Fruit fly (Drosophila melanogaster): ENCODE results near the gene Nepl13.

Nepl13 gene

dm6 chr3R:22726771-22727455 is 34.0 kb downstream of the Nepl13 start, which contains the start of gene CG45049:
Gene CG45049 (plus strand): TSS chr3R:22726967.
- TF ChIP-seq CG13204 (GFP tag; optimal IDR thresholded peaks at IDR 0.05) (no peak), Pif1B (GFP tag; optimal IDR thresholded peaks at IDR 0.05) (no peak), CG14655 (GFP tag; optimal IDR thresholded peaks at IDR 0.05) (no peak), CG34367 (tag; optimal IDR thresholded peaks at IDR 0.05) (no peak), CG4496 (GFP tag; IDR thresholded peaks at IDR 0.05) (no peak), D1 (tag; optimal IDR thresholded peaks at IDR 0.05) (no peak), EcR (GFP tag; optimal IDR thresholded peaks at IDR 0.05) (no peak), CG10348 (GFP tag; IDR thresholded peaks at IDR 0.05) (no peak), CG8159 (tag; optimal IDR thresholded peaks at IDR 0.05) (no peak), CG9948 (tag; optimal IDR thresholded peaks at IDR 0.05) (no peak), CG12605 (GFP tag; IDR thresholded peaks at IDR 0.05) (no peak), Pif1A (GFP tag; optimal IDR thresholded peaks at IDR 0.05) (no peak)

- TF ChIP-seq gl (tag; optimal IDR thresholded peaks at IDR 0.05) (no peak), D1 (tag; optimal IDR thresholded peaks at IDR 0.05) (no peak), CG13204 (GFP tag; optimal IDR thresholded peaks at IDR 0.05) (no peak), CG32121 (GFP tag; IDR thresholded peaks at IDR 0.05) (no peak; the same call in 1 of the 2 replicates), Ets98B (GFP tag; IDR thresholded peaks at IDR 0.05) (no peak), CG10348 (GFP tag; IDR thresholded peaks at IDR 0.05) (no peak), Pif1B (GFP tag; optimal IDR thresholded peaks at IDR 0.05) (no peak), Pif1A (GFP tag; optimal IDR thresholded peaks at IDR 0.05) (no peak), CG17806 (tag; optimal IDR thresholded peaks at IDR 0.05) (no peak), CG9948 (tag; optimal IDR thresholded peaks at IDR 0.05) (no peak), CG14655 (GFP tag; optimal IDR thresholded peaks at IDR 0.05) (peak; percentile 41), CG34367 (tag; optimal IDR thresholded peaks at IDR 0.05) (no peak), rn (GFP tag; IDR thresholded peaks at IDR 0.05) (no peak), CG8159 (tag; optimal IDR thresholded peaks at IDR 0.05) (peak; percentile 25), CG12605 (GFP tag; IDR thresholded peaks at IDR 0.05) (no peak), CG8301 (tag; optimal IDR thresholded peaks at IDR 0.05) (no peak), fd96Ca (GFP tag; IDR thresholded peaks at IDR 0.05) (no peak), Snoo (tag; optimal IDR thresholded peaks at IDR 0.05) (peak; percentile 1), CG15710 (tag; optimal IDR thresholded peaks at IDR 0.05) (peak; percentile 2), CG4496 (GFP tag; IDR thresholded peaks at IDR 0.05) (0 out of 3 replicates have a peak, but pooled peaks have one; percentile 29), EcR (GFP tag; optimal IDR thresholded peaks at IDR 0.05) (no peak)
Observed at dm6 chr3R:22726031-22726770, 34.7 kb downstream of the Nepl13 start, which contains the start of gene RNF220. Gene RNF220 (minus strand): TSS chr3R:22726414.

dm6 chr3R:22724149-22724973 is 36.5 kb downstream of the Nepl13 start, which contains the start of gene Irp-1A:
Gene Irp-1A (minus strand): TSS chr3R:22724587.
- TF ChIP-seq CG8301 (tag; optimal IDR thresholded peaks at IDR 0.05) (peak; percentile 72), CG17806 (tag; optimal IDR thresholded peaks at IDR 0.05) (peak; percentile 72), gl (tag; optimal IDR thresholded peaks at IDR 0.05) (peak; percentile 12), fd96Ca (GFP tag; IDR thresholded peaks at IDR 0.05) (no peak), D1 (tag; optimal IDR thresholded peaks at IDR 0.05) (no peak), CG34367 (tag; optimal IDR thresholded peaks at IDR 0.05) (peak; percentile 51), EcR (GFP tag; optimal IDR thresholded peaks at IDR 0.05) (peak; percentile 86), CG14655 (GFP tag; optimal IDR thresholded peaks at IDR 0.05) (peak; percentile 66), CG8159 (tag; optimal IDR thresholded peaks at IDR 0.05) (peak; percentile 77), CG15710 (tag; optimal IDR thresholded peaks at IDR 0.05) (peak; percentile 67), CG32121 (GFP tag; IDR thresholded peaks at IDR 0.05) (peak; percentile 72; the same call in 1 of the 2 replicates), Ets98B (GFP tag; IDR thresholded peaks at IDR 0.05) (peak; percentile 71), Pif1A (GFP tag; optimal IDR thresholded peaks at IDR 0.05) (peak; percentile 2), CG12605 (GFP tag; IDR thresholded peaks at IDR 0.05) (peak; percentile 86), Snoo (tag; optimal IDR thresholded peaks at IDR 0.05) (peak; percentile 45), Pif1B (GFP tag; optimal IDR thresholded peaks at IDR 0.05) (peak; percentile 38), CG4496 (GFP tag; IDR thresholded peaks at IDR 0.05) (peak; percentile 48; the same call in 2 of the 3 replicates), CG13204 (GFP tag; optimal IDR thresholded peaks at IDR 0.05) (no peak), CG10348 (GFP tag; IDR thresholded peaks at IDR 0.05) (no peak), rn (GFP tag; IDR thresholded peaks at IDR 0.05) (no peak), CG9948 (tag; optimal IDR thresholded peaks at IDR 0.05) (peak; percentile 73)

dm6 chr3R:22720808-22721306 is 40.0 kb downstream of the Nepl13 start, which contains the start of gene wge:
Gene wge (minus strand): TSS chr3R:22721150.
- TF ChIP-seq EcR (GFP tag; optimal IDR thresholded peaks at IDR 0.05): peak; percentile 5
- peak; percentile 83 for TF ChIP-seq Pif1A (GFP tag; optimal IDR thresholded peaks at IDR 0.05)
- peak; percentile 61 for TF ChIP-seq CG32121 (GFP tag; IDR thresholded peaks at IDR 0.05)
- TF ChIP-seq rn (GFP tag; IDR thresholded peaks at IDR 0.05): peak; percentile 48; the same call in 1 of the 2 replicates
- TF ChIP-seq CG9948 (tag; optimal IDR thresholded peaks at IDR 0.05): peak; percentile 62
- TF ChIP-seq Pif1B (GFP tag; optimal IDR thresholded peaks at IDR 0.05): peak; percentile 66
- TF ChIP-seq CG34367 (tag; optimal IDR thresholded peaks at IDR 0.05): peak; percentile 68
- peak; percentile 66 for TF ChIP-seq Ets98B (GFP tag; IDR thresholded peaks at IDR 0.05)
- TF ChIP-seq Snoo (tag; optimal IDR thresholded peaks at IDR 0.05): peak; percentile 59
- TF ChIP-seq CG14655 (GFP tag; optimal IDR thresholded peaks at IDR 0.05): peak; percentile 86
- peak; percentile 72 for TF ChIP-seq CG8301 (tag; optimal IDR thresholded peaks at IDR 0.05)
- TF ChIP-seq fd96Ca (GFP tag; IDR thresholded peaks at IDR 0.05): peak; percentile 57; the same call in 2 of the 3 replicates
- peak; percentile 76; the same call in 1 of the 2 replicates for TF ChIP-seq CG12605 (GFP tag; IDR thresholded peaks at IDR 0.05)
- no peak for TF ChIP-seq D1 (tag; optimal IDR thresholded peaks at IDR 0.05)
- peak; percentile 62 for TF ChIP-seq CG17806 (tag; optimal IDR thresholded peaks at IDR 0.05)
- peak; percentile 81 for TF ChIP-seq CG15710 (tag; optimal IDR thresholded peaks at IDR 0.05)
- TF ChIP-seq CG4496 (GFP tag; IDR thresholded peaks at IDR 0.05): peak; percentile 80; the same call in 2 of the 3 replicates
- TF ChIP-seq CG13204 (GFP tag; optimal IDR thresholded peaks at IDR 0.05): peak; percentile 86
- TF ChIP-seq CG10348 (GFP tag; IDR thresholded peaks at IDR 0.05): no peak
- TF ChIP-seq CG8159 (tag; optimal IDR thresholded peaks at IDR 0.05): peak; percentile 80
- TF ChIP-seq gl (tag; optimal IDR thresholded peaks at IDR 0.05): peak; percentile 84

All from whole organism, pupa.